Worm (Caenorhabditis elegans): ENCODE data around the gene K11H12.4.
A peak's percentile ranks its signal among the peaks of the same experiment; 100 is the strongest.

Gene K11H12.4

ce11 chrIV:682726-683340 is 7.2 kb upstream of the K11H12.4 start (continued):
- peak; percentile 41 to 70 for TF ChIP-seq lsy-2 (tag; optimal IDR thresholded peaks at IDR 0.05)
- TF ChIP-seq C34B4.2 (tag; optimal IDR thresholded peaks at IDR 0.05) = no peak
- 0 out of 2 replicates have a peak, but pooled peaks have one; percentile 9 for TF ChIP-seq ceh-88 (GFP tag; IDR thresholded peaks at IDR 0.05)
- TF ChIP-seq unc-98 (GFP tag; IDR thresholded peaks at IDR 0.05) = no peak
- peak; percentile 42 for TF ChIP-seq C04F5.9 (tag; optimal IDR thresholded peaks at IDR 0.05)
- TF ChIP-seq nhr-11 (tag; optimal IDR thresholded peaks at IDR 0.05) = no peak
- peak; percentile 30 for TF ChIP-seq sup-37 (GFP tag; optimal IDR thresholded peaks at IDR 0.05)
- no peak for TF ChIP-seq mef-2 (tag; optimal IDR thresholded peaks at IDR 0.05)
- TF ChIP-seq dpl-1 (GFP tag; optimal IDR thresholded peaks at IDR 0.05) = peak in 2 of 3 experiments; percentile 34 to 63
- TF ChIP-seq nhr-90 (tag; optimal IDR thresholded peaks at IDR 0.05; ENCODE audit: poor library complexity) = peak; percentile 74
- TF ChIP-seq lin-14 (GFP tag; optimal IDR thresholded peaks at IDR 0.05) = peak; percentile 60
- peak; percentile 60 for TF ChIP-seq swsn-7 (tag; optimal IDR thresholded peaks at IDR 0.05)
- peak; percentile 54 for TF ChIP-seq snpc-4 (tag; optimal IDR thresholded peaks at IDR 0.05)
- peak; percentile 46 for TF ChIP-seq tbx-2 (tag; optimal IDR thresholded peaks at IDR 0.05)
- TF ChIP-seq snu-23 (GFP tag; optimal IDR thresholded peaks at IDR 0.05) = peak; percentile 80
- peak; percentile 69 for TF ChIP-seq rnt-1 (tag; optimal IDR thresholded peaks at IDR 0.05)
- TF ChIP-seq nhr-12 (tag; optimal IDR thresholded peaks at IDR 0.05) = no peak
- peak in 1 of 6 experiments; percentile 55 for TF ChIP-seq elt-3 (tag; optimal IDR thresholded peaks at IDR 0.05)
- TF ChIP-seq skn-1 (tag; optimal IDR thresholded peaks at IDR 0.05) = peak; percentile 46
- peak; percentile 37 for TF ChIP-seq elt-2 (tag; optimal IDR thresholded peaks at IDR 0.05)
- no peak for TF ChIP-seq efl-3 (GFP tag; optimal IDR thresholded peaks at IDR 0.05)
- peak; percentile 34 for TF ChIP-seq unc-86 (tag; optimal IDR thresholded peaks at IDR 0.05)
- no peak for TF ChIP-seq lin-13 (GFP tag; optimal IDR thresholded peaks at IDR 0.05)
- TF ChIP-seq egl-13 (tag; optimal IDR thresholded peaks at IDR 0.05) = peak; percentile 46
- peak in 1 of 2 experiments; percentile 65 for TF ChIP-seq mdl-1 (tag; optimal IDR thresholded peaks at IDR 0.05)
- TF ChIP-seq aha-1 (tag; optimal IDR thresholded peaks at IDR 0.05) = no peak
- TF ChIP-seq mep-1 (tag; optimal IDR thresholded peaks at IDR 0.05) = peak; percentile 52
- peak; percentile 24 for TF ChIP-seq jun-1 (tag; optimal IDR thresholded peaks at IDR 0.05)
- TF ChIP-seq xbp-1 (tag; optimal IDR thresholded peaks at IDR 0.05) = peak; percentile 22
- no peak for TF ChIP-seq isw-1 (GFP tag; IDR thresholded peaks at IDR 0.05)

ce11 chrIV:676280-676679 is 597 bp upstream of the K11H12.4 start, which contains the start of gene K11H12.5:
Gene K11H12.5 (plus strand): TSS chrIV:676580.
- TF ChIP-seq C04F5.9 (tag; optimal IDR thresholded peaks at IDR 0.05) (no peak), rnt-1 (tag; optimal IDR thresholded peaks at IDR 0.05) (no peak), tbx-2 (tag; optimal IDR thresholded peaks at IDR 0.05) (no peak), dsc-1 (tag; optimal IDR thresholded peaks at IDR 0.05) (no peak), ces-1 (GFP tag; optimal IDR thresholded peaks at IDR 0.05) (no peak), zag-1 (tag; optimal IDR thresholded peaks at IDR 0.05) (no peak), mdl-1 (tag; optimal IDR thresholded peaks at IDR 0.05) (no peak), lsy-2 (tag; optimal IDR thresholded peaks at IDR 0.05) (no peak), pax-3 (tag; optimal IDR thresholded peaks at IDR 0.05) (no peak), nhr-47 (tag; optimal IDR thresholded peaks at IDR 0.05) (no peak)

ce11 chrIV:673313-673712 is 2.4 kb downstream of the K11H12.4 start, which contains the start of gene K11H12.3:
Gene K11H12.3 (minus strand): TSS chrIV:673480.
- TF ChIP-seq hlh-4 (tag; optimal IDR thresholded peaks at IDR 0.05) (no peak), lir-3 (tag; optimal IDR thresholded peaks at IDR 0.05; ENCODE audit: poor library complexity) (no peak), irx-1 (tag; optimal IDR thresholded peaks at IDR 0.05) (no peak), aly-2 (tag; optimal IDR thresholded peaks at IDR 0.05) (no peak), ama-1 (optimal IDR thresholded peaks at IDR 0.05) (no peak), pag-3 (tag; optimal IDR thresholded peaks at IDR 0.05; ENCODE audit: borderline replicate concordance, insufficient read depth) (no peak), ceh-82 (tag; optimal IDR thresholded peaks at IDR 0.05) (no peak), vab-15 (tag; optimal IDR thresholded peaks at IDR 0.05) (no peak), nhr-84 (tag; optimal IDR thresholded peaks at IDR 0.05) (no peak), ces-1 (GFP tag; optimal IDR thresholded peaks at IDR 0.05) (no peak), blmp-1 (tag; optimal IDR thresholded peaks at IDR 0.05) (no peak), unc-98 (GFP tag; IDR thresholded peaks at IDR 0.05) (no peak), rnt-1 (tag; optimal IDR thresholded peaks at IDR 0.05) (no peak), F16B12.6 (tag; optimal IDR thresholded peaks at IDR 0.05) (no peak), elt-2 (tag; optimal IDR thresholded peaks at IDR 0.05) (peak; percentile 33), lsy-2 (tag; optimal IDR thresholded peaks at IDR 0.05) (no peak), unc-62 (GFP tag; optimal IDR thresholded peaks at IDR 0.05) (no peak), hpl-2 (GFP tag; optimal IDR thresholded peaks at IDR 0.05) (no peak), unc-86 (tag; optimal IDR thresholded peaks at IDR 0.05) (no peak), zag-1 (tag; optimal IDR thresholded peaks at IDR 0.05) (no peak), mep-1 (tag; optimal IDR thresholded peaks at IDR 0.05) (no peak), fkh-8 (tag; optimal IDR thresholded peaks at IDR 0.05) (no peak)
